Fruit fly (Drosophila melanogaster) whole organism: ENCODE results near the gene CG4452.

Source experiments
- EcR ChIP-seq, 2 experiments: fragments of >200 bp; optimal IDR thresholded peaks; 2 replicates each; lab custom pipeline; 2017; ENCODE audit warnings: missing biosample characterization in 2 of 2, missing genetic modification characterization in 2 of 2, missing genetic modification reagents in 2 of 2
- pan ChIP-seq: fragments of >200 bp; optimal IDR thresholded peaks from 2 replicates; lab custom pipeline; 2017

DNA sequence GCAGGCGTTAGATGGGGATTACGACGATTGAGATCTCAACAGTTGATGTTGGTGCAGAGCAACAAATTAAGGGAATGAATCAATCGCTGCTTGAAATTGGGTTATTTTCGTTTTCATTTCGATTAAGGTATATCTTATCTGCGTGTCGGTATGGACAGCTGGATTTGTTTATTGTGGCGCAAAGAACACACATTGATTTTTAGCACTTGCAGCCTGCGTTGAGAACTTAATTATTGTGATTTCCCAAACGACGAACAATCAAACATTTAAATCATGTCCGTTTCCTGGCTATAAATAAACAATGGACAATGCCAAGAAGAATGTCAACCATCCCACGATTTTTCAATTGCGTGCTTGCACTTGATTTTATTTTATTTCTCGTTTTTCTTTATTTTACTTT lies 30.9 kb downstream of the CG4452 start:
- TF ChIP-seq EcR (GFP tag; optimal IDR thresholded peaks at IDR 0.05; lab: Kevin White, UChicago) (no peak), pan (lab: Kevin White, UChicago) (no peak)
